Worm (Caenorhabditis elegans) whole organism, L2 larva: ENCODE results near the gene F46B6.10.

ENCODE experiments used
- R02D3.7 ChIP-seq: fragments of 150-350 bp; optimal IDR thresholded peaks from 2 replicates; lab custom pipeline; 2014; ENCODE audit warnings: missing biosample characterization, missing genetic modification characterization
- alr-1 ChIP-seq: fragments of 150-350 bp; optimal IDR thresholded peaks from 2 replicates; lab custom pipeline; 2014; ENCODE audit warnings: missing biosample characterization, missing genetic modification characterization
- blmp-1 ChIP-seq: sonication (generic microtip); optimal IDR thresholded peaks from 2 replicates; lab custom pipeline; 2017; ENCODE audit warnings: missing genetic modification characterization, mild to moderate bottlenecking, missing compliant biosample characterization, antibody characterized with exemption, moderate library complexity; ENCODE audit not compliant: insufficient read depth
- dmd-4 ChIP-seq: sonication (generic microtip); optimal IDR thresholded peaks from 2 replicates; lab custom pipeline; 2017; ENCODE audit warnings: missing biosample characterization, missing genetic modification characterization
- egl-27 ChIP-seq: sonication (generic microtip); optimal IDR thresholded peaks from 3 replicates; lab custom pipeline; 2017; ENCODE audit warnings: missing biosample characterization, missing genetic modification reagents, missing genetic modification characterization
- lin-13 ChIP-seq: fragments of 150-350 bp; optimal IDR thresholded peaks from 2 replicates; lab custom pipeline; 2014; ENCODE audit warnings: missing biosample characterization, missing genetic modification reagents, missing genetic modification characterization
- nhr-10 ChIP-seq: sonication (generic microtip); optimal IDR thresholded peaks from 2 replicates; lab custom pipeline; 2017; ENCODE audit warnings: missing biosample characterization, missing genetic modification characterization
- nhr-11 ChIP-seq: fragments of 150-350 bp; optimal IDR thresholded peaks from 2 replicates; lab custom pipeline; 2014; ENCODE audit warnings: missing biosample characterization, missing genetic modification characterization
- nhr-12 ChIP-seq: fragments of 150-350 bp; optimal IDR thresholded peaks from 2 replicates; lab custom pipeline; 2014; ENCODE audit warnings: missing biosample characterization, missing genetic modification characterization
- nhr-237 ChIP-seq: fragments of 150-350 bp; optimal IDR thresholded peaks from 2 replicates; lab custom pipeline; 2014; ENCODE audit warnings: missing biosample characterization, missing genetic modification characterization
- unc-55 ChIP-seq: fragments of 150-350 bp; sonication (generic microtip); optimal IDR thresholded peaks from 3 replicates; lab custom pipeline; 2014; ENCODE audit warnings: missing biosample characterization, missing genetic modification reagents, missing genetic modification characterization
- ztf-4 ChIP-seq: fragments of 150-350 bp; optimal IDR thresholded peaks from 2 replicates; lab custom pipeline; 2014; ENCODE audit warnings: missing biosample characterization, missing genetic modification characterization

ce11 chrV:9841376-9841775, 39.5 kb upstream of the F46B6.10 start, which contains the start of gene sru-36:
- TF ChIP-seq alr-1 (tag; lab: Kevin White, UChicago) (no peak), blmp-1 (tag; lab: Kevin White, UChicago) (no peak), nhr-10 (tag; lab: Kevin White, UChicago) (no peak), nhr-12 (tag; lab: Kevin White, UChicago) (no peak), lin-13 (GFP tag; lab: Kevin White, UChicago) (no peak), unc-55 (no peak), egl-27 (no peak), nhr-11 (tag; lab: Kevin White, UChicago) (no peak), dmd-4 (tag; lab: Kevin White, UChicago) (no peak), nhr-237 (tag; lab: Kevin White, UChicago) (no peak), ztf-4 (tag; lab: Kevin White, UChicago) (no peak), R02D3.7 (tag; lab: Kevin White, UChicago) (no peak)
